Worm (Caenorhabditis elegans): ENCODE data around the gene nhr-137.
A peak's percentile ranks its signal among the peaks of the same experiment; 100 is the strongest.

nhr-137 gene

DNA sequence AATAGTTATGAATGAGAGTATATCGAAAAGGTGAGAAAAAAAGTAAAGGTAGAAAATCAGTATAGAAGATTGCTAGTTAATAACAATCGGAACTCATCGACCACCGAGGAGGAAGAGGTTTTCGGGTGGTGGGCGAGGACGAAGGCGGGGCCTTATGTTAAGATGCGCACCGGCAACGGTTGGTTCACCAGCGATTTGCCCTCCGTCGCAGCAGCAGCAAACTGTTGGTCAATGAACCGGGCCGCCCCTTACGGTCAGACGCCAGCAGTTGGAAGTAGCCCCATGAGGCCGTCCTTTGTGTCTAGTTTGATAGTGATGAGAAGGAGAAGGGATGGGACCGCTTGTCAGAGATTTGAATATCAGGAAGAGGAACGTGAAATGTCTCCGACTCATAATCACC lies at the start of gene nhr-137:
TSS of gene nhr-137 (minus strand) at position 101 of the 400 bp plus-strand sequence.
- TF ChIP-seq ham-2 (GFP tag; optimal IDR thresholded peaks at IDR 0.05) (no peak), ces-1 (GFP tag; optimal IDR thresholded peaks at IDR 0.05) (no peak), ztf-11 (tag; optimal IDR thresholded peaks at IDR 0.05) (no peak), zip-8 (tag; optimal IDR thresholded peaks at IDR 0.05) (no peak), ceh-83 (GFP tag; optimal IDR thresholded peaks at IDR 0.05) (no peak), snpc-4 (tag; optimal IDR thresholded peaks at IDR 0.05) (no peak), unc-62 (GFP tag; optimal IDR thresholded peaks at IDR 0.05) (no peak), nhr-12 (tag; optimal IDR thresholded peaks at IDR 0.05) (no peak), lin-32 (GFP tag; optimal IDR thresholded peaks at IDR 0.05) (no peak), cnd-1 (tag; optimal IDR thresholded peaks at IDR 0.05) (no peak)

DNA sequence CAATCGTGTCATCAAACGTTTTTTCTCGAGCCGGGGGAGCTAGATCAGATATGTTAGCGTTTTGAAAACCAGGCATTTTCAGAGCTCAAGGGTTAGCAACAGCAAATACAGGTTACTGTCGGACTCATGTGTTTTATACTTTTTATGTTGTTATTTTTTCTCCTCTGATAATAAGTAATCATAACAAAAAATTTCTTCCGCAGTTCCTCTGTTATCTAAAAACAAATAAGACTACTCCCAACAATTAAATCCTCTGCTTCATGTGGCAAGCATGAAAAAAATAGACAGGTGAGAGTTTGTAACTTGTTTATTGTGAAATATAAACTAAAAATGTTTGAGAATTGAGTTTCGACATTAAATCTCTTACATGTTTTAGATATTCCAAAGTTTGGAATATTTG lies 49.8 kb upstream of the nhr-137 start, which contains the start of gene smf-2:
TSS of gene smf-2 (minus strand) at position 101 of the 400 bp plus-strand sequence.
- TF ChIP-seq zip-8 (tag; optimal IDR thresholded peaks at IDR 0.05) (no peak), unc-39 (tag; optimal IDR thresholded peaks at IDR 0.05) (no peak), ceh-43 (GFP tag; optimal IDR thresholded peaks at IDR 0.05) (no peak), unc-120 (tag; optimal IDR thresholded peaks at IDR 0.05; ENCODE audit: poor library complexity, severe bottlenecking) (no peak), lin-13 (tag; optimal IDR thresholded peaks at IDR 0.05) (no peak)

DNA sequence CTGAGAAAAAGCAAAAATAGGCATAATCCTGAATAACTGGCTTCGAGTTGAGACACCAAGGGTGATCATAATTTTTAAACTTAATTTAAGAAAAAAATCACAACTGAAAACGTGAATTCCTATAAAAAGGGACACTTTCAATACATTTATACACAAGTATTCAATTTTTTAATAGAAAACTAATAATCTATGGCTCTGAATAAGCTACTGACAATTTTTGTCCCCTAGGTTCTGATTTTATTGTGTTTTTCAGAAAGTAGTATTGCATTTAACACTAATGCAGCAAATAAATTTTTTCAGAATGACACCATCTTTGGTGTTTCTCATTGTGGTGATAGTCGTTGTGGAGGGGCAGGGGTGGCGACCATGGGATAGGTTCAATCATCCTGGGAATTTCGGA lies 44.5 kb upstream of the nhr-137 start, which contains the start of gene nas-11:
TSS of gene nas-11 (plus strand) at position 301 of the 400 bp plus-strand sequence.
- TF ChIP-seq ceh-43 (GFP tag; optimal IDR thresholded peaks at IDR 0.05), result no peak
- TF ChIP-seq blmp-1 (tag; optimal IDR thresholded peaks at IDR 0.05), result no peak
- no peak for TF ChIP-seq ceh-83 (GFP tag; optimal IDR thresholded peaks at IDR 0.05)
- no peak for TF ChIP-seq flh-1 (GFP tag; optimal IDR thresholded peaks at IDR 0.05)
- no peak for TF ChIP-seq elt-1 (tag; optimal IDR thresholded peaks at IDR 0.05; ENCODE audit: borderline replicate concordance, insufficient read depth)
- no peak for TF ChIP-seq unc-62 (GFP tag; optimal IDR thresholded peaks at IDR 0.05)
- no peak for TF ChIP-seq mep-1 (tag; optimal IDR thresholded peaks at IDR 0.05)
- TF ChIP-seq bed-3 (GFP tag; optimal IDR thresholded peaks at IDR 0.05), result no peak
- no peak for TF ChIP-seq nhr-28 (tag; optimal IDR thresholded peaks at IDR 0.05)
- TF ChIP-seq lin-32 (GFP tag; optimal IDR thresholded peaks at IDR 0.05), result no peak
- TF ChIP-seq snpc-4 (tag; optimal IDR thresholded peaks at IDR 0.05), result no peak
- no peak for TF ChIP-seq nhr-76 (tag; optimal IDR thresholded peaks at IDR 0.05)
- TF ChIP-seq ces-1 (GFP tag; optimal IDR thresholded peaks at IDR 0.05), result no peak

DNA sequence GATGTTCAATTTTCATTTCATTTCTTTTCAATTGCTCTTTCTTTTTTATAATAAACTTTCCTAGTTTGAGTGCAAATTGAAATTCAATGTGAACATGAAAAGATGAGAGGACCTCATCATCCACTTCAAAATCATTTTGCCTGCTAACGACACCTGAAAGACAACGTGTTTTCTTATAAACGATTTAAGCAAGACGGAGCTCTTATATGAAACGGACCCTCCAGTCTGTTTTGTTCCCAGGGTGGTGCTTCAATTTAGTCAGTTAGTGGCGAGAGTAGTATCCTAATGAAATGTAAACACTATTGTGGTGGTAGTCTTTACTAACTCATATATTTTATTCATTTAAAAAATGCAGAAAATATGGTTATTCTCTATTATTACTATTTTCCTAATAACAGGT lies 40.4 kb upstream of the nhr-137 start, which contains the start of gene acr-3:
TSS of gene acr-3 (plus strand) at position 301 of the 400 bp plus-strand sequence.
- no peak for TF ChIP-seq ceh-83 (GFP tag; optimal IDR thresholded peaks at IDR 0.05)
- no peak for TF ChIP-seq drap-1 (GFP tag; optimal IDR thresholded peaks at IDR 0.05)
- TF ChIP-seq sptf-1 (tag; optimal IDR thresholded peaks at IDR 0.05), result no peak
- TF ChIP-seq blmp-1 (tag; optimal IDR thresholded peaks at IDR 0.05), result no peak
- no peak for TF ChIP-seq mab-5 (tag; optimal IDR thresholded peaks at IDR 0.05)
- TF ChIP-seq nhr-28 (tag; optimal IDR thresholded peaks at IDR 0.05), result no peak
- no peak for TF ChIP-seq ceh-43 (GFP tag; optimal IDR thresholded peaks at IDR 0.05)
- no peak for TF ChIP-seq unc-120 (tag; optimal IDR thresholded peaks at IDR 0.05; ENCODE audit: poor library complexity, severe bottlenecking)
- TF ChIP-seq nhr-12 (tag; optimal IDR thresholded peaks at IDR 0.05), result no peak

DNA sequence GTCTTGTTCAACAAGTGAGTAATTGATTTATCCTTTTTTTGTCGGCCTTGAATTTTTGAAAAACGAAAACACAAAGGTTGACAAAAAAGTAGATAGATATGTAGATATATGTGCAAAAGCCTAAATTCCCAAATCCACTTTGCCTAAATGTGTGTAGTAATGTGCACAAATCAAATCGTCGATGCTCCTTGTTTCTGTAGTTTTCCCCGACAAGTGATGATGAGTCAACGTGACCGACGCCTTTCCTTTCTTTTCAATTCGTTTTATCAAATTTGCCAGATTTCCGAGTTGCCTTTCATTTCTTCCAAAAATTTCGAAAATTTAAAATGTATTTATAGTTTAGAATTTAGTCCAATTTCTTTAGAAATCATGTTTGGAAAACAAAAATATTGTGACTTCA lies 36.3 kb upstream of the nhr-137 start:
- TF ChIP-seq tbx-8 (GFP tag; optimal IDR thresholded peaks at IDR 0.05) (no peak), mls-2 (tag; optimal IDR thresholded peaks at IDR 0.05) (no peak), unc-120 (tag; optimal IDR thresholded peaks at IDR 0.05; ENCODE audit: poor library complexity, severe bottlenecking) (no peak), ces-1 (GFP tag; optimal IDR thresholded peaks at IDR 0.05) (peak; percentile 91)

DNA sequence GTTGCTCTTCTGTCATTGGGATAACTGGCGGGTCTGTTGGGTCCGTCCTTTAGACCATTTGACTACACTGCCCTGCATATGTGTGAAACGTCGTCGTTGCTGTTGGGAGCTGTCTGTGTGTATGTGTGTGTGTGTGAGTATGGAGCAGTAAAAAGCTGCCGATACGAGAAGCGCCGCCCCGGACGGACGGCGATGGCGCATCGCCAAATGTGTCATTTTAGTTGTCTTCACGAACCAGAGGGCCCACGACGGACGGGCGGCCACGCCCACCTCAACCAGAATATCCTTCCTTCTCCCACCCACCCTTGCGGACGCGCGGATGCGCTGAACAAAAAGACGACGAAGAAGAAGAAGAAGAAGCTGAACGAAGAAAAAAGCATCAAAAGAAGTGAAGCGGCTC lies 33.4 kb upstream of the nhr-137 start, which contains the start of gene acr-2:
TSS of gene acr-2 (plus strand) at position 301 of the 400 bp plus-strand sequence.
- TF ChIP-seq mep-1 (tag; optimal IDR thresholded peaks at IDR 0.05), result no peak
- no peak for TF ChIP-seq unc-62 (GFP tag; optimal IDR thresholded peaks at IDR 0.05)
- TF ChIP-seq bed-3 (GFP tag; optimal IDR thresholded peaks at IDR 0.05), result no peak
- no peak for TF ChIP-seq tbx-8 (GFP tag; optimal IDR thresholded peaks at IDR 0.05)
- TF ChIP-seq mls-2 (tag; optimal IDR thresholded peaks at IDR 0.05), result no peak
- TF ChIP-seq lin-32 (GFP tag; optimal IDR thresholded peaks at IDR 0.05), result no peak
- TF ChIP-seq nhr-76 (tag; optimal IDR thresholded peaks at IDR 0.05), result no peak

DNA sequence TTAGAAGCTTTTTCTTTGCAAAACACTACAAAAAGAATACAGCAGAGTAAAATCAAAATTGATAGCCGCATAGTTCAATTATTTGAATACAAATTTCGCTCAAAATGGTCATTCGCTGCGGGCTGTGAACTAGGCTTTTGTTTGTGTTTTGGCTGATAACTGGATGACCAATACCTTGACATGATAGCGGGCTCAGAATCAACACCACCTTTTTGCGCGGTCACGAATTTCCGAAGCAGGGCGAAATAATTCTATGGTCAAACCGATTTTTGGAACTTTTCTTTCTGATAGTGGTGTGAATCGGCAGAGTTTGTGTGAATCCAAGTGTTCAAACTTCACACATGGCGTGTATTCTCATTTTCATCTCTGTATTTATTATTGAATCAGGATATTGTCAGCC lies 29.5 kb upstream of the nhr-137 start, which contains the start of the genes F38B6.7 and F38B6.2:
TSS of gene F38B6.7 (minus strand) at position 101 of the 400 bp plus-strand sequence.
TSS of gene F38B6.2 (plus strand) at position 267 of the 400 bp plus-strand sequence.
- no peak for TF ChIP-seq nhr-76 (tag; optimal IDR thresholded peaks at IDR 0.05)
